Worm (Caenorhabditis elegans): ENCODE results near the gene T23B12.11.

DNA sequence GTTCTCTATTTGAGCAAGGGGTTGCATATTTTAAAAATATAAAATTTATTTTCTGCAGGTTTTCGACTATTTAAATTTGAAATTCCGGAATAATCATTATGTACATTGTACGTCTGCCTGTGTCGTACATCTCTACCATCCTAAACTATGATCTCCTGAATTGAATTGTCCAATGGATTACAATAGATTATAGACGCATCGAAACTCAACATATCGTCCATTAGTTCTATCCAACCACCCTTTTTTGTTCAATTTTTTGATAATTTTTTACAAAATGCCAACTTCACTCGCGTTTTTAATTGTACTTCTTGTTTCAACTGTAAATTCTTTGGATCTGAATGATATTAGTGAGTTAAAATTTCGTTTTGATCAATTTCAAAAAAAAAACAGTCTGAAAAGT lies 44.8 kb upstream of the T23B12.11 start, which contains the start of gene F52E1.2:
- TF ChIP-seq flt-1 (GFP tag; IDR thresholded peaks at IDR 0.05) (no peak), klf-2 (GFP tag; conservative IDR thresholded peaks at IDR 0.05) (no peak), ztf-23 (GFP tag; IDR thresholded peaks at IDR 0.05) (no peak), ztf-29 (GFP tag; IDR thresholded peaks at IDR 0.05) (no peak), cog-1 (tag; optimal IDR thresholded peaks at IDR 0.05) (no peak), tab-1 (GFP tag; IDR thresholded peaks at IDR 0.05) (no peak), T22C8.4 (GFP tag; IDR thresholded peaks at IDR 0.05) (no peak), med-1 (GFP tag; optimal IDR thresholded peaks at IDR 0.05; ENCODE audit: insufficient read depth) (no peak)
